Worm (Caenorhabditis elegans): ENCODE results near the gene srd-70.

- TF ChIP-seq tbx-2 (tag; optimal IDR thresholded peaks at IDR 0.05), result no peak
- TF ChIP-seq elt-3 (tag; optimal IDR thresholded peaks at IDR 0.05), result no peak
- TF ChIP-seq aly-2 (tag; optimal IDR thresholded peaks at IDR 0.05), result no peak
- no peak for TF ChIP-seq zag-1 (tag; optimal IDR thresholded peaks at IDR 0.05)
- TF ChIP-seq nhr-11 (tag; optimal IDR thresholded peaks at IDR 0.05), result no peak
- TF ChIP-seq nhr-77 (tag; optimal IDR thresholded peaks at IDR 0.05), result no peak
- TF ChIP-seq unc-130 (tag; optimal IDR thresholded peaks at IDR 0.05), result no peak
- TF ChIP-seq fkh-10 (GFP tag; optimal IDR thresholded peaks at IDR 0.05), result no peak
Observed at ce11 chrV:20498980-20499379, 45.1 kb downstream of the srd-70 start, which contains the start of gene dct-16.
